Fruit fly (Drosophila melanogaster) whole organism, pupa: ENCODE results near the gene CG6974.
A peak's percentile ranks its signal among the peaks of the same experiment; 100 is the strongest.

Experiments
- CG14655 ChIP-seq: fragments of 200-800 bp; sonication (Bioruptor generic); optimal IDR thresholded peaks from 3 replicates; lab custom pipeline; 2017; ENCODE audit warnings: mild to moderate bottlenecking, missing biosample characterization, missing genetic modification reagents, missing genetic modification characterization
- CG8301 ChIP-seq: fragments of 200-800 bp; sonication (Bioruptor generic); optimal IDR thresholded peaks from 2 replicates; lab custom pipeline; 2018; ENCODE audit warnings: missing biosample characterization, mild to moderate bottlenecking, missing genetic modification characterization
- CG9948 ChIP-seq: fragments of 200-800 bp; sonication (Bioruptor generic); optimal IDR thresholded peaks from 2 replicates; lab custom pipeline; 2018; ENCODE audit warnings: missing biosample characterization, mild to moderate bottlenecking, missing genetic modification characterization, moderate library complexity
- EcR ChIP-seq: fragments of 200-800 bp; sonication (Bioruptor generic); optimal IDR thresholded peaks from 3 replicates; lab custom pipeline; 2019; ENCODE audit warnings: missing biosample characterization, missing genetic modification characterization, mild to moderate bottlenecking, moderate library complexity, missing genetic modification reagents

DNA sequence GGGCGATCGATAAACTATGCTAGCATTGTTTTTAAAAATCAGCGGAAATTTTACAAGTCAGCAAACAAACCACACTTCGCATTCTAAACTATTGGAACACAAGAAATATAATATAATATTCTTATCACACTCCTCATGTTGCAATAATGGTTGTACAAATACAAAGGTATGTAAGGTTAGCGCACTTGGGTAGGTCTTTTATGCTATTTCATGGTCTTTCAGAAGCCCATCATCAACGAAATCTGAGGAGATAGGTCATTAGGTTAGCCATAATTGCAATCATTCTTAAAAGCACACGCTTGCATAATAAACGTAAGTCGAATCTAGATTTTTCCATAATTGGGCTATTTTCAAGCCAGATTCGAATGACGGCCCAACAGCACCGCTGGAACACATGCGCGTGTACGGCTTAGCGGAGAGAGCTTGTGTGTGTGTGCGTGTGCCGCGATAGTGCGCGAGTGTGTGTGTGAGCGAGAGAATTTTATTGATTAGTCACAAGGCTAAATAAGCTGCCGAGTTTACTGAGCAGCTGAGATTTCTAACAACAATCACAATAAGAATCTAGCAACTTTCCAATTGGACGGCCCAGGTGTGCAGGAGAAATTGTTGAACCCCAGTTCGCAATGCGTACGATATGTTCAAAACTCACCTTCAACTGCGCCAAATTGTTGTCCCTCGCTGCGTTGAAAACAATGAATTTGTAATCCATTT, 15.3 kb upstream of the CG6974 start:
- TF ChIP-seq EcR (GFP tag; lab: Kevin White, UChicago): no peak
- peak; percentile 30 for TF ChIP-seq CG14655 (GFP tag; lab: Kevin White, UChicago)
- TF ChIP-seq CG8301 (tag; lab: Kevin White, UChicago): no peak
- no peak for TF ChIP-seq CG9948
